Fruit fly (Drosophila melanogaster) whole organism, embryonic: Measurements from ENCODE around the gene CG10725.

ENCODE experiments used
- Bgb ChIP-seq: fragments of 200-800 bp; sonication (Bioruptor generic); IDR thresholded peaks from 2 replicates; pipeline ENCODE4 v1.3.6; 2022; ENCODE audit warnings: missing biosample characterization, missing genetic modification characterization; ENCODE audit not compliant: partially characterized antibody
- CG11723 ChIP-seq: fragments of 200-800 bp; sonication (Bioruptor generic); optimal IDR thresholded peaks from 2 replicates; lab custom pipeline; 2017; ENCODE audit warnings: missing biosample characterization, mild to moderate bottlenecking, missing genetic modification characterization
- CG12769 ChIP-seq: fragments of 200-800 bp; sonication (Bioruptor generic); optimal IDR thresholded peaks from 2 replicates; lab custom pipeline; 2019; ENCODE audit warnings: missing biosample characterization, mild to moderate bottlenecking, missing genetic modification characterization, moderate library complexity
- CG13775 ChIP-seq: fragments of 200-800 bp; sonication (Bioruptor generic); optimal IDR thresholded peaks from 3 replicates; lab custom pipeline; 2017; ENCODE audit warnings: missing biosample characterization, mild to moderate bottlenecking, missing genetic modification characterization
- CG18764 ChIP-seq: fragments of 200-800 bp; sonication (Bioruptor generic); optimal IDR thresholded peaks from 3 replicates; lab custom pipeline; 2016; ENCODE audit warnings: missing biosample characterization, missing genetic modification characterization
- CG3281 ChIP-seq: fragments of 200-800 bp; sonication (Bioruptor generic); optimal IDR thresholded peaks from 3 replicates; lab custom pipeline; 2017; ENCODE audit warnings: missing biosample characterization, mild to moderate bottlenecking, missing genetic modification characterization
- CG34422 ChIP-seq: fragments of 200-800 bp; sonication (Bioruptor generic); IDR thresholded peaks from 3 replicates; pipeline ENCODE4 v1.3.6; 2022; ENCODE audit warnings: missing biosample characterization, missing genetic modification characterization
- CG3847 ChIP-seq: fragments of 200-800 bp; sonication (Bioruptor generic); IDR thresholded peaks from 2 replicates; pipeline ENCODE4 v1.3.6; 2022; ENCODE audit warnings: missing biosample characterization, missing genetic modification characterization
- CG4328 ChIP-seq: fragments of 200-800 bp; sonication (Bioruptor generic); optimal IDR thresholded peaks from 3 replicates; lab custom pipeline; 2017; ENCODE audit warnings: missing biosample characterization, missing genetic modification reagents, missing genetic modification characterization
- CG6683 ChIP-seq: fragments of 200-800 bp; sonication (Bioruptor generic); optimal IDR thresholded peaks from 2 replicates; lab custom pipeline; 2017; ENCODE audit warnings: missing biosample characterization, mild to moderate bottlenecking, missing genetic modification characterization, missing genetic modification reagents
- CG7357 ChIP-seq: fragments of 200-800 bp; sonication (Bioruptor generic); IDR thresholded peaks from 3 replicates; pipeline ENCODE4 v1.3.6; 2022; ENCODE audit warnings: missing biosample characterization, missing genetic modification characterization
- Camta ChIP-seq: fragments of 200-800 bp; sonication (Bioruptor generic); optimal IDR thresholded peaks from 2 replicates; lab custom pipeline; 2016; ENCODE audit warnings: missing biosample characterization, missing genetic modification characterization
- D19B ChIP-seq: fragments of 200-800 bp; sonication (Bioruptor generic); optimal IDR thresholded peaks from 2 replicates; lab custom pipeline; 2017; ENCODE audit warnings: missing biosample characterization, mild to moderate bottlenecking, missing genetic modification characterization
- E2f1 ChIP-seq: fragments of 200-800 bp; sonication (Bioruptor generic); IDR thresholded peaks from 2 replicates; pipeline ENCODE4 v1.3.6; 2022; ENCODE audit warnings: missing biosample characterization, missing genetic modification characterization
- HLH4C ChIP-seq: fragments of 200-800 bp; sonication (Bioruptor generic); IDR thresholded peaks from 3 replicates; pipeline ENCODE4 v1.3.6; 2022; ENCODE audit warnings: missing biosample characterization, missing genetic modification characterization; ENCODE audit not compliant: partially characterized antibody
- Hr51 ChIP-seq, 2 experiments: fragments of 200-800 bp; sonication (Bioruptor generic); optimal IDR thresholded peaks; 2 replicates in 1 of 2; 3 replicates in 1 of 2; lab custom pipeline; 2016 to 2018; ENCODE audit warnings: missing biosample characterization in 2 of 2, missing genetic modification characterization in 2 of 2, mild to moderate bottlenecking in 1 of 2, moderate library complexity in 1 of 2
- MBD-R2 ChIP-seq: fragments of 200-800 bp; sonication (Bioruptor generic); IDR thresholded peaks from 2 replicates; pipeline ENCODE4 v1.3.6; 2022; ENCODE audit warnings: missing biosample characterization, missing genetic modification characterization
- MESR4 ChIP-seq: fragments of 200-800 bp; sonication (Bioruptor generic); optimal IDR thresholded peaks from 2 replicates; lab custom pipeline; 2018; ENCODE audit warnings: missing biosample characterization, mild to moderate bottlenecking, missing genetic modification characterization, moderate library complexity
- Mad ChIP-seq: fragments of 200-800 bp; sonication (Bioruptor generic); optimal IDR thresholded peaks from 2 replicates; lab custom pipeline; 2016; ENCODE audit warnings: missing biosample characterization, missing genetic modification characterization
- Max ChIP-seq: fragments of 200-800 bp; sonication (Bioruptor generic); optimal IDR thresholded peaks from 2 replicates; lab custom pipeline; 2016; ENCODE audit warnings: missing biosample characterization, mild to moderate bottlenecking, missing genetic modification characterization
- Med ChIP-seq: fragments of 200-800 bp; sonication (Bioruptor generic); peaks from one replicate; lab custom pipeline; 2016; ENCODE audit warnings: missing biosample characterization, missing genetic modification characterization, mild to moderate bottlenecking, inconsistent platforms, moderate library complexity
- Mes4 ChIP-seq: fragments of 200-800 bp; sonication (Bioruptor generic); optimal IDR thresholded peaks from 2 replicates; lab custom pipeline; 2016; ENCODE audit warnings: missing biosample characterization, missing genetic modification characterization
- NC2β ChIP-seq: fragments of 200-800 bp; sonication (Bioruptor generic); optimal IDR thresholded peaks from 2 replicates; lab custom pipeline; 2016; ENCODE audit warnings: missing biosample characterization, missing genetic modification characterization
- PHDP ChIP-seq: fragments of 200-800 bp; sonication (Bioruptor generic); optimal IDR thresholded peaks from 3 replicates; lab custom pipeline; 2018; ENCODE audit warnings: missing biosample characterization, mild to moderate bottlenecking, missing genetic modification characterization, moderate library complexity
- Side ChIP-seq: fragments of 200-800 bp; sonication (Bioruptor generic); optimal IDR thresholded peaks from 2 replicates; lab custom pipeline; 2016; ENCODE audit warnings: missing biosample characterization, missing genetic modification characterization
- Sox102F ChIP-seq: fragments of 200-800 bp; sonication (Bioruptor generic); optimal IDR thresholded peaks from 2 replicates; lab custom pipeline; 2018; ENCODE audit warnings: missing biosample characterization, mild to moderate bottlenecking, missing genetic modification characterization, moderate library complexity
- Sry-δ ChIP-seq: fragments of 200-800 bp; sonication (Bioruptor generic); optimal IDR thresholded peaks from 2 replicates; lab custom pipeline; 2016; ENCODE audit warnings: missing biosample characterization, missing genetic modification characterization
- Tbp ChIP-seq: fragments of >200 bp; optimal IDR thresholded peaks from 2 replicates; lab custom pipeline; 2018; ENCODE audit warnings: missing biosample characterization, missing genetic modification characterization
- aop ChIP-seq: fragments of 200-800 bp; sonication (Bioruptor generic); IDR thresholded peaks from 2 replicates; pipeline ENCODE4 v1.3.6; 2022; ENCODE audit warnings: missing biosample characterization, missing genetic modification characterization
- ato ChIP-seq: fragments of 200-800 bp; sonication (Bioruptor generic); IDR thresholded peaks from 2 replicates; pipeline ENCODE4 v1.3.6; 2022; ENCODE audit warnings: missing biosample characterization, missing genetic modification characterization; ENCODE audit not compliant: partially characterized antibody
- chif ChIP-seq, 2 experiments: fragments of 200-800 bp; sonication (Bioruptor generic); optimal IDR thresholded peaks; 3 replicates each; lab custom pipeline; 2016; ENCODE audit warnings: missing biosample characterization in 2 of 2, missing genetic modification characterization in 2 of 2
- chm ChIP-seq: fragments of 200-800 bp; sonication (Bioruptor generic); IDR thresholded peaks from 2 replicates; pipeline ENCODE4 v1.3.6; 2022; ENCODE audit warnings: missing biosample characterization, missing genetic modification characterization
- eyg ChIP-seq: fragments of 200-800 bp; sonication (Bioruptor generic); optimal IDR thresholded peaks from 3 replicates; lab custom pipeline; 2016; ENCODE audit warnings: missing biosample characterization, missing genetic modification characterization
- hbn ChIP-seq: fragments of 200-800 bp; sonication (Bioruptor generic); IDR thresholded peaks from 2 replicates; pipeline ENCODE4 v1.3.6; 2022; ENCODE audit warnings: missing biosample characterization, missing genetic modification characterization; ENCODE audit not compliant: partially characterized antibody
- hkb ChIP-seq, 2 experiments: fragments of 200-800 bp in 1 of 2; fragments of >200 bp in 1 of 2; sonication (Bioruptor generic) in 1 of 2; IDR thresholded peaks in 1 of 2; optimal IDR thresholded peaks in 1 of 2; 2 replicates each; pipeline versions ENCODE4 v1.3.6 to Lab custom; 2017 to 2022; ENCODE audit warnings: missing biosample characterization in 1 of 2, missing genetic modification characterization in 1 of 2
- insv ChIP-seq, 2 experiments: fragments of 200-800 bp; sonication (Bioruptor generic); optimal IDR thresholded peaks; 3 replicates each; lab custom pipeline; 2016 to 2018; ENCODE audit warnings: missing biosample characterization in 2 of 2, missing genetic modification characterization in 2 of 2
- ken ChIP-seq: fragments of 200-800 bp; sonication (Bioruptor generic); IDR thresholded peaks from 3 replicates; pipeline ENCODE4 v1.3.6; 2022; ENCODE audit warnings: missing biosample characterization, missing genetic modification characterization
- kni ChIP-seq: fragments of 200-800 bp; sonication (Bioruptor generic); optimal IDR thresholded peaks from 3 replicates; lab custom pipeline; 2017; ENCODE audit warnings: mild to moderate bottlenecking, missing biosample characterization, missing genetic modification reagents, missing genetic modification characterization
- lov ChIP-seq, 2 experiments: fragments of 200-800 bp in 1 of 2; fragments of >200 bp in 1 of 2; sonication (Bioruptor generic) in 1 of 2; IDR thresholded peaks in 1 of 2; optimal IDR thresholded peaks in 1 of 2; 2 replicates in 1 of 2; 3 replicates in 1 of 2; pipeline versions ENCODE4 v1.3.6 to Lab custom; 2017 to 2022; ENCODE audit warnings: missing biosample characterization in 1 of 2, missing genetic modification characterization in 1 of 2
- mirr ChIP-seq: fragments of 200-800 bp; sonication (Bioruptor generic); optimal IDR thresholded peaks from 3 replicates; lab custom pipeline; 2018; ENCODE audit warnings: missing biosample characterization, mild to moderate bottlenecking, missing genetic modification characterization
- mld ChIP-seq: fragments of 200-800 bp; sonication (Bioruptor generic); IDR thresholded peaks from 3 replicates; pipeline ENCODE4 v1.3.6; 2022; ENCODE audit warnings: missing biosample characterization, missing genetic modification characterization; ENCODE audit not compliant: partially characterized antibody
- otp ChIP-seq: fragments of 200-800 bp; sonication (Bioruptor generic); IDR thresholded peaks from 3 replicates; pipeline ENCODE4, ENCODE4 v1.3.6; 2022; ENCODE audit warnings: missing biosample characterization, missing genetic modification characterization
- scrt ChIP-seq: fragments of 200-800 bp; sonication (Bioruptor generic); optimal IDR thresholded peaks from 2 replicates; lab custom pipeline; 2018; ENCODE audit warnings: missing biosample characterization, mild to moderate bottlenecking, missing genetic modification characterization, moderate library complexity
- sqz ChIP-seq: fragments of 200-800 bp; sonication (Bioruptor generic); optimal IDR thresholded peaks from 3 replicates; lab custom pipeline; 2018; ENCODE audit warnings: missing biosample characterization, mild to moderate bottlenecking, missing genetic modification characterization
- vfl ChIP-seq: fragments of 200-800 bp; sonication (Bioruptor generic); optimal IDR thresholded peaks from 2 replicates; lab custom pipeline; 2016; ENCODE audit warnings: missing biosample characterization, missing genetic modification characterization
- vnd ChIP-seq: fragments of 200-800 bp; sonication (Bioruptor generic); IDR thresholded peaks from 3 replicates; pipeline ENCODE4 v1.3.6; 2022; ENCODE audit warnings: missing biosample characterization, missing genetic modification characterization; ENCODE audit not compliant: partially characterized antibody
- zfh1 ChIP-seq: fragments of 200-800 bp; sonication (Bioruptor generic); IDR thresholded peaks from 3 replicates; pipeline ENCODE4 v1.3.6; 2022; ENCODE audit warnings: missing biosample characterization, missing genetic modification characterization

The CG10725 gene

dm6 chr3L:13412886-13413224 is 24.9 kb upstream of the CG10725 start:
- TF ChIP-seq CG7357 (no peak), sqz (no peak), CG12769 (tag; lab: Kevin White, UChicago) (peak; percentile 15), Tbp (GFP tag; lab: Kevin White, UChicago) (no peak), Mad (GFP tag; lab: Kevin White, UChicago) (no peak), MESR4 (peak; percentile 61), insv (GFP tag; optimal IDR thresholded peaks at IDR 0.05; lab: Kevin White, UChicago) (no peak), Sox102F (GFP tag; lab: Kevin White, UChicago) (no peak), mld (GFP tag; lab: Robert Waterston, UW) (0 out of 3 replicates have a peak, but pooled peaks have one; percentile 4), hbn (GFP tag; lab: Robert Waterston, UW) (0 out of 2 replicates have a peak, but pooled peaks have one; percentile 0), D19B (GFP tag; lab: Kevin White, UChicago) (no peak), scrt (peak; percentile 15), zfh1 (GFP tag; lab: Robert Waterston, UW) (0 out of 3 replicates have a peak, but pooled peaks have one; percentile 5), CG3847 (GFP tag; lab: Robert Waterston, UW) (no peak), MBD-R2 (peak; percentile 25; the same call in 1 of the 2 replicates), ato (peak; percentile 50; the same call in 1 of the 2 replicates), chm (GFP tag; lab: Robert Waterston, UW) (peak; percentile 22; the same call in 1 of the 2 replicates), Hr51 (GFP tag; optimal IDR thresholded peaks at IDR 0.05; lab: Kevin White, UChicago) (no peak), CG34422 (peak; percentile 22; the same call in 1 of the 3 replicates), CG3281 (GFP tag; lab: Kevin White, UChicago) (no peak), ken (GFP tag; lab: Robert Waterston, UW) (0 out of 3 replicates have a peak, but pooled peaks have one; percentile 20), Max (GFP tag; lab: Kevin White, UChicago) (no peak), chif (GFP tag; optimal IDR thresholded peaks at IDR 0.05; lab: Kevin White, UChicago) (no peak), Camta (no peak), HLH4C (GFP tag; lab: Robert Waterston, UW) (0 out of 3 replicates have a peak, but pooled peaks have one; percentile 3), E2f1 (GFP tag; lab: Robert Waterston, UW) (no peak), aop (GFP tag; lab: Robert Waterston, UW) (no peak), Bgb (GFP tag; lab: Robert Waterston, UW) (no peak; the same call in 1 of the 2 replicates), hkb (optimal IDR thresholded peaks at IDR 0.05; lab: Kevin White, UChicago) (no peak), hkb (GFP tag; IDR thresholded peaks at IDR 0.05; lab: Robert Waterston, UW) (0 out of 2 replicates have a peak, but pooled peaks have one; percentile 9), CG18764 (GFP tag; lab: Kevin White, UChicago) (no peak), otp (GFP tag; lab: Robert Waterston, UW) (0 out of 3 replicates have a peak, but pooled peaks have one; percentile 25), PHDP (tag; lab: Kevin White, UChicago) (no peak), CG13775 (GFP tag; lab: Kevin White, UChicago) (no peak), vnd (GFP tag; lab: Robert Waterston, UW) (no peak; the same call in 2 of the 3 replicates), vfl (GFP tag; lab: Kevin White, UChicago) (no peak), CG4328 (GFP tag; lab: Kevin White, UChicago) (no peak), eyg (GFP tag; lab: Kevin White, UChicago) (no peak), Med (GFP tag; lab: Kevin White, UChicago) (peak; percentile 52), lov (optimal IDR thresholded peaks at IDR 0.05; lab: Kevin White, UChicago) (no peak), lov (GFP tag; IDR thresholded peaks at IDR 0.05; lab: Robert Waterston, UW) (no peak), Mes4 (GFP tag; lab: Kevin White, UChicago) (no peak), mirr (GFP tag; lab: Kevin White, UChicago) (no peak), Sry-δ (peak; percentile 20), CG11723 (GFP tag; lab: Kevin White, UChicago) (no peak), CG6683 (GFP tag; lab: Kevin White, UChicago) (no peak), Side (GFP tag; lab: Kevin White, UChicago) (no peak), kni (GFP tag; lab: Kevin White, UChicago) (no peak), NC2β (GFP tag; lab: Kevin White, UChicago) (no peak)
